Worm (Caenorhabditis elegans) whole organism, midembryonic: Measurements from ENCODE around the gene F02C12.3.

Experiments
- T22C8.4 ChIP-seq: fragments of 200-800 bp; sonication (Bioruptor generic); IDR thresholded peaks from 2 replicates; pipeline ENCODE4 v1.3.6; 2022; ENCODE audit warnings: missing genetic modification characterization, missing compliant biosample characterization
- cog-1 ChIP-seq: sonication (generic microtip); optimal IDR thresholded peaks from 2 replicates; lab custom pipeline; 2016; ENCODE audit warnings: missing genetic modification characterization, missing compliant biosample characterization
- flt-1 ChIP-seq: fragments of 200-800 bp; sonication (Bioruptor generic); IDR thresholded peaks from 2 replicates; pipeline ENCODE4 v1.3.6; 2022; ENCODE audit warnings: missing genetic modification characterization, missing compliant biosample characterization
- klf-2 ChIP-seq: fragments of 200-800 bp; sonication (Bioruptor generic); conservative IDR thresholded peaks from 2 replicates; pipeline ENCODE4 v1.3.6; 2022; ENCODE audit warnings: missing genetic modification reagents, missing genetic modification characterization, missing compliant biosample characterization
- med-1 ChIP-seq: sonication (generic microtip); optimal IDR thresholded peaks from 2 replicates; lab custom pipeline; 2017; ENCODE audit warnings: missing genetic modification characterization, mild to moderate bottlenecking, missing compliant biosample characterization, antibody characterized with exemption, missing genetic modification reagents; ENCODE audit not compliant: insufficient read depth
- ref-1 ChIP-seq: fragments of 200-800 bp; sonication (Bioruptor generic); conservative IDR thresholded peaks from 2 replicates; pipeline ENCODE4 v1.3.6; 2022; ENCODE audit warnings: missing genetic modification reagents, missing genetic modification characterization, missing compliant biosample characterization
- tab-1 ChIP-seq: fragments of 200-800 bp; sonication (Bioruptor generic); IDR thresholded peaks from 2 replicates; pipeline ENCODE4 v1.3.6; 2022; ENCODE audit warnings: missing genetic modification characterization, missing compliant biosample characterization
- ztf-23 ChIP-seq: fragments of 200-800 bp; sonication (Bioruptor generic); IDR thresholded peaks from 2 replicates; pipeline ENCODE4 v1.3.6; 2022; ENCODE audit warnings: missing genetic modification reagents, missing genetic modification characterization, missing compliant biosample characterization
- ztf-29 ChIP-seq: fragments of 200-800 bp; sonication (Bioruptor generic); IDR thresholded peaks from 2 replicates; pipeline ENCODE4 v1.3.6; 2022; ENCODE audit warnings: missing genetic modification reagents, missing genetic modification characterization, missing compliant biosample characterization

The F02C12.3 gene

ce11 chrX:13443283-13443682, 46.5 kb downstream of the F02C12.3 start:
- TF ChIP-seq tab-1 (GFP tag; lab: Robert Waterston, UW) (no peak), klf-2 (GFP tag; lab: Robert Waterston, UW) (no peak), flt-1 (GFP tag; lab: Robert Waterston, UW) (no peak), ztf-29 (GFP tag; lab: Robert Waterston, UW) (no peak), ztf-23 (GFP tag; lab: Robert Waterston, UW) (no peak), med-1 (GFP tag; lab: Kevin White, UChicago) (no peak), T22C8.4 (GFP tag; lab: Robert Waterston, UW) (no peak), cog-1 (tag; lab: Kevin White, UChicago) (no peak), ref-1 (no peak)

DNA sequence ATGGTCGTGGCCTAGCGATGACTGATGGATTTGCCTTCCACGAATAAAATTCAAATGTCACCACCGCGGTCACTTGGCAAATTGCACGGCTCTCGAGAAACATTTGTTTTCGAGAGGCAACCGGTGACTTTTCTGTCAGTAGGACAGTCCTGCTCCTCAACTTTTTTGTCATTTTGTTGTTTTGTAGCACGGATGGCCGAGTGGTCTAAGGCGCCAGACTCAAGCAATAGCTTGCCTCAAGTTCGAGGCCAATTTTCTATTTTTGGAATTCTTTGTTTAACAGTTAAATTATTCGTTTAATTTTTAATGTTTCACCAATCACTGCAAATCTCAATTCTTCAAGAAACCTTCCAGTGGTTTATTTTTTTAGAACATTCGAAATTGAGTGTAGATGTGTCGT, 47.5 kb downstream of the F02C12.3 start:
- TF ChIP-seq klf-2 (GFP tag; lab: Robert Waterston, UW) (no peak), ref-1 (no peak), ztf-23 (GFP tag; lab: Robert Waterston, UW) (no peak), tab-1 (GFP tag; lab: Robert Waterston, UW) (no peak), cog-1 (tag; lab: Kevin White, UChicago) (no peak), flt-1 (GFP tag; lab: Robert Waterston, UW) (no peak), ztf-29 (GFP tag; lab: Robert Waterston, UW) (no peak), T22C8.4 (GFP tag; lab: Robert Waterston, UW) (no peak), med-1 (GFP tag; lab: Kevin White, UChicago) (no peak)

ce11 chrX:13446418-13446817, 49.6 kb downstream of the F02C12.3 start, which contains the start of gene set-8:
TSS of gene set-8 (plus strand) at chrX:13446718.
- no peak for TF ChIP-seq T22C8.4 (GFP tag; lab: Robert Waterston, UW)
- TF ChIP-seq cog-1 (tag; lab: Kevin White, UChicago) = no peak
- TF ChIP-seq tab-1 (GFP tag; lab: Robert Waterston, UW) = no peak
- TF ChIP-seq med-1 (GFP tag; lab: Kevin White, UChicago) = no peak
